Fruit fly (Drosophila melanogaster) whole organism, embryonic: Measurements from ENCODE around the gene Upf1.

Experiments
- CG10959 ChIP-seq: fragments of 200-800 bp; sonication (Bioruptor generic); IDR thresholded peaks from 2 replicates; pipeline ENCODE4 v1.3.6; 2022; ENCODE audit warnings: missing biosample characterization, missing genetic modification characterization
- CG11560 ChIP-seq: fragments of 200-800 bp; sonication (Bioruptor generic); IDR thresholded peaks from 3 replicates; pipeline ENCODE4 v1.3.6; 2022; ENCODE audit warnings: missing biosample characterization, missing genetic modification characterization
- CG11695 ChIP-seq: fragments of 200-800 bp; sonication (Bioruptor generic); IDR thresholded peaks from 3 replicates; pipeline ENCODE4 v1.3.6; 2022; ENCODE audit warnings: missing biosample characterization, missing genetic modification characterization
- CG12071 ChIP-seq: fragments of 200-800 bp; sonication (Bioruptor generic); optimal IDR thresholded peaks from 3 replicates; lab custom pipeline; 2018; ENCODE audit warnings: missing biosample characterization, mild to moderate bottlenecking, missing genetic modification characterization
- CG12942 ChIP-seq: fragments of 200-800 bp; sonication (Bioruptor generic); optimal IDR thresholded peaks from 3 replicates; lab custom pipeline; 2016; ENCODE audit warnings: missing biosample characterization, missing genetic modification characterization
- CG14710 ChIP-seq: fragments of 200-800 bp; sonication (Bioruptor generic); optimal IDR thresholded peaks from 3 replicates; lab custom pipeline; 2019; ENCODE audit warnings: missing biosample characterization, mild to moderate bottlenecking, missing genetic modification characterization, moderate library complexity
- CG1647 ChIP-seq: fragments of 200-800 bp; sonication (Bioruptor generic); optimal IDR thresholded peaks from 3 replicates; lab custom pipeline; 2016; ENCODE audit warnings: missing biosample characterization, missing genetic modification characterization
- CG16863 ChIP-seq: fragments of 200-800 bp; sonication (Bioruptor generic); optimal IDR thresholded peaks from 3 replicates; lab custom pipeline; 2016; ENCODE audit warnings: missing biosample characterization, missing genetic modification characterization
- CG17361 ChIP-seq: fragments of 200-800 bp; sonication (Bioruptor generic); IDR thresholded peaks from 3 replicates; pipeline ENCODE4 v1.3.6; 2022; ENCODE audit warnings: missing biosample characterization, missing genetic modification characterization
- CG30431 ChIP-seq: fragments of 200-800 bp; sonication (Bioruptor generic); optimal IDR thresholded peaks from 2 replicates; lab custom pipeline; 2017; ENCODE audit warnings: missing biosample characterization, missing genetic modification characterization
- CG31441 ChIP-seq: fragments of 200-800 bp; sonication (Bioruptor generic); IDR thresholded peaks from 2 replicates; pipeline ENCODE4 v1.3.6; 2022; ENCODE audit warnings: missing biosample characterization, missing genetic modification characterization
- CG4854 ChIP-seq: fragments of 200-800 bp; sonication (Bioruptor generic); optimal IDR thresholded peaks from 2 replicates; lab custom pipeline; 2016; ENCODE audit warnings: missing biosample characterization, missing genetic modification characterization, inconsistent platforms
- CG5180 ChIP-seq: fragments of 200-800 bp; sonication (Bioruptor generic); optimal IDR thresholded peaks from 3 replicates; lab custom pipeline; 2017; ENCODE audit warnings: missing biosample characterization, missing genetic modification characterization, mild to moderate bottlenecking, moderate library complexity, missing genetic modification reagents
- CG7556 ChIP-seq: fragments of 200-800 bp; sonication (Bioruptor generic); optimal IDR thresholded peaks from 2 replicates; lab custom pipeline; 2017; ENCODE audit warnings: missing biosample characterization, mild to moderate bottlenecking, missing genetic modification characterization
- CG7786 ChIP-seq: fragments of 200-800 bp; sonication (Bioruptor generic); optimal IDR thresholded peaks from 2 replicates; lab custom pipeline; 2016; ENCODE audit warnings: missing biosample characterization, missing genetic modification characterization
- CG7839 ChIP-seq: fragments of 200-800 bp; sonication (Bioruptor generic); optimal IDR thresholded peaks from 3 replicates; lab custom pipeline; 2018; ENCODE audit warnings: missing biosample characterization, mild to moderate bottlenecking, missing genetic modification characterization, moderate library complexity
- CG8281 ChIP-seq: fragments of 200-800 bp; sonication (Bioruptor generic); optimal IDR thresholded peaks from 2 replicates; lab custom pipeline; 2018; ENCODE audit warnings: missing biosample characterization, mild to moderate bottlenecking, missing genetic modification characterization, moderate library complexity
- CG8290 ChIP-seq, 3 experiments: fragments of 200-800 bp; sonication (Bioruptor generic); optimal IDR thresholded peaks; 2 replicates each; lab custom pipeline; 2016 to 2019; ENCODE audit warnings: missing biosample characterization in 3 of 3, missing genetic modification characterization in 3 of 3, mild to moderate bottlenecking in 2 of 3, moderate library complexity in 1 of 3
- CkIIα-i1 ChIP-seq: fragments of 200-800 bp; sonication (Bioruptor generic); IDR thresholded peaks from 2 replicates; pipeline ENCODE4 v1.3.6; 2022; ENCODE audit warnings: missing biosample characterization, missing genetic modification characterization
- Dad ChIP-seq: fragments of 200-800 bp; sonication (Bioruptor generic); optimal IDR thresholded peaks from 3 replicates; lab custom pipeline; 2016; ENCODE audit warnings: missing biosample characterization, missing genetic modification characterization
- Dip2 ChIP-seq: fragments of 200-800 bp; sonication (Bioruptor generic); IDR thresholded peaks from 2 replicates; pipeline ENCODE4 v1.3.6; 2022; ENCODE audit warnings: missing biosample characterization, missing genetic modification characterization
- Eip74EF ChIP-seq, 2 experiments: fragments of 200-800 bp in 1 of 2; fragments of >200 bp in 1 of 2; sonication (Bioruptor generic) in 1 of 2; optimal IDR thresholded peaks; 2 replicates each; lab custom pipeline; 2017 to 2019; ENCODE audit warnings: missing biosample characterization in 2 of 2, missing genetic modification characterization in 2 of 2, mild to moderate bottlenecking in 1 of 2, moderate library complexity in 1 of 2
- Ets97D ChIP-seq: fragments of 200-800 bp; sonication (Bioruptor generic); optimal IDR thresholded peaks from 3 replicates; lab custom pipeline; 2016; ENCODE audit warnings: missing biosample characterization, missing genetic modification characterization
- Neu2 ChIP-seq: fragments of 200-800 bp; sonication (Bioruptor generic); optimal IDR thresholded peaks from 3 replicates; lab custom pipeline; 2016; ENCODE audit warnings: missing biosample characterization, missing genetic modification characterization, borderline replicate concordance
- Poxn ChIP-seq: fragments of 200-800 bp; sonication (Bioruptor generic); IDR thresholded peaks from 2 replicates; pipeline ENCODE4 v1.3.6; 2022; ENCODE audit warnings: missing biosample characterization, missing genetic modification characterization
- Rx ChIP-seq: fragments of 200-800 bp; sonication (Bioruptor generic); IDR thresholded peaks from 2 replicates; pipeline ENCODE4 v1.3.6; 2022; ENCODE audit warnings: missing biosample characterization, missing genetic modification characterization
- Sry-β ChIP-seq: fragments of 200-800 bp; sonication (Bioruptor generic); optimal IDR thresholded peaks from 2 replicates; lab custom pipeline; 2018; ENCODE audit warnings: missing biosample characterization, mild to moderate bottlenecking, missing genetic modification characterization, moderate library complexity
- Tbp ChIP-seq: fragments of >200 bp; optimal IDR thresholded peaks from 2 replicates; lab custom pipeline; 2018; ENCODE audit warnings: missing biosample characterization, missing genetic modification characterization
- ab ChIP-seq: fragments of 200-800 bp; sonication (Bioruptor generic); optimal IDR thresholded peaks from 2 replicates; lab custom pipeline; 2016; ENCODE audit warnings: missing biosample characterization, missing genetic modification characterization
- aop ChIP-seq: fragments of 200-800 bp; sonication (Bioruptor generic); IDR thresholded peaks from 2 replicates; pipeline ENCODE4 v1.3.6; 2022; ENCODE audit warnings: missing biosample characterization, missing genetic modification characterization
- ase ChIP-seq: fragments of 200-800 bp; sonication (Bioruptor generic); IDR thresholded peaks from 3 replicates; pipeline ENCODE4 v1.3.6; 2022; ENCODE audit warnings: missing biosample characterization, missing genetic modification characterization
- btn ChIP-seq: fragments of 200-800 bp; sonication (Bioruptor generic); optimal IDR thresholded peaks from 2 replicates; lab custom pipeline; 2016; ENCODE audit warnings: missing biosample characterization, missing genetic modification characterization
- dan ChIP-seq: fragments of 200-800 bp; sonication (Bioruptor generic); IDR thresholded peaks from 2 replicates; pipeline ENCODE4 v1.3.6; 2022; ENCODE audit warnings: missing biosample characterization, missing genetic modification characterization
- dimm ChIP-seq: fragments of 200-800 bp; sonication (Bioruptor generic); IDR thresholded peaks from 2 replicates; pipeline ENCODE4 v1.3.6; 2022; ENCODE audit warnings: missing biosample characterization, missing genetic modification characterization
- fd102C ChIP-seq: fragments of 200-800 bp; sonication (Bioruptor generic); optimal IDR thresholded peaks from 2 replicates; lab custom pipeline; 2018; ENCODE audit warnings: missing biosample characterization, mild to moderate bottlenecking, missing genetic modification characterization, moderate library complexity
- fru ChIP-seq: fragments of >200 bp; optimal IDR thresholded peaks from 2 replicates; lab custom pipeline; 2017
- gcm ChIP-seq: fragments of 200-800 bp; sonication (Bioruptor generic); optimal IDR thresholded peaks from 2 replicates; lab custom pipeline; 2019; ENCODE audit warnings: missing biosample characterization, mild to moderate bottlenecking, missing genetic modification characterization, moderate library complexity
- hbn ChIP-seq: fragments of 200-800 bp; sonication (Bioruptor generic); IDR thresholded peaks from 2 replicates; pipeline ENCODE4 v1.3.6; 2022; ENCODE audit warnings: missing biosample characterization, missing genetic modification characterization; ENCODE audit not compliant: partially characterized antibody
- insv ChIP-seq, 2 experiments: fragments of 200-800 bp; sonication (Bioruptor generic); optimal IDR thresholded peaks; 3 replicates each; lab custom pipeline; 2016 to 2018; ENCODE audit warnings: missing biosample characterization in 2 of 2, missing genetic modification characterization in 2 of 2
- mam ChIP-seq: fragments of 200-800 bp; sonication (Bioruptor generic); optimal IDR thresholded peaks from 3 replicates; lab custom pipeline; 2016; ENCODE audit warnings: missing biosample characterization, missing genetic modification characterization
- nau ChIP-seq: fragments of 200-800 bp; sonication (Bioruptor generic); optimal IDR thresholded peaks from 3 replicates; lab custom pipeline; 2017; ENCODE audit warnings: missing biosample characterization, mild to moderate bottlenecking, missing genetic modification characterization, missing genetic modification reagents
- repo ChIP-seq: fragments of 200-800 bp; sonication (Bioruptor generic); optimal IDR thresholded peaks from 2 replicates; lab custom pipeline; 2016; ENCODE audit warnings: missing biosample characterization, missing genetic modification characterization
- rib ChIP-seq: fragments of 200-800 bp; sonication (Bioruptor generic); IDR thresholded peaks from 2 replicates; pipeline ENCODE4 v1.3.6; 2022; ENCODE audit warnings: missing biosample characterization, missing genetic modification characterization
- schlank ChIP-seq: fragments of 200-800 bp; sonication (Bioruptor generic); optimal IDR thresholded peaks from 2 replicates; lab custom pipeline; 2018; ENCODE audit warnings: missing biosample characterization, mild to moderate bottlenecking, missing genetic modification characterization
- sd ChIP-seq: fragments of 200-800 bp; sonication (Bioruptor generic); optimal IDR thresholded peaks from 3 replicates; lab custom pipeline; 2018; ENCODE audit warnings: missing biosample characterization, mild to moderate bottlenecking, missing genetic modification characterization, moderate library complexity
- sens-2 ChIP-seq: fragments of 200-800 bp; sonication (Bioruptor generic); IDR thresholded peaks from 2 replicates; pipeline ENCODE4 v1.3.6; 2022; ENCODE audit warnings: missing biosample characterization, missing genetic modification characterization
- slbo ChIP-seq: fragments of 200-800 bp; sonication (Bioruptor generic); IDR thresholded peaks from 2 replicates; pipeline ENCODE4 v1.3.6; 2022; ENCODE audit warnings: missing biosample characterization, missing genetic modification characterization
- so ChIP-seq: fragments of 200-800 bp; sonication (Bioruptor generic); IDR thresholded peaks from 3 replicates; pipeline ENCODE4 v1.3.6; 2022; ENCODE audit warnings: missing biosample characterization, missing genetic modification characterization
- ssp ChIP-seq: fragments of 200-800 bp; sonication (Bioruptor generic); IDR thresholded peaks from 2 replicates; pipeline ENCODE4 v1.3.6; 2022; ENCODE audit warnings: missing biosample characterization, missing genetic modification characterization
- tup ChIP-seq: fragments of 200-800 bp; sonication (Bioruptor generic); optimal IDR thresholded peaks from 2 replicates; lab custom pipeline; 2016; ENCODE audit warnings: missing biosample characterization, mild to moderate bottlenecking, missing genetic modification characterization, moderate library complexity
- vvl ChIP-seq: fragments of 200-800 bp; sonication (Bioruptor generic); IDR thresholded peaks from 2 replicates; pipeline ENCODE4 v1.3.6; 2022; ENCODE audit warnings: missing biosample characterization, missing genetic modification characterization
- z ChIP-seq: fragments of 200-800 bp; sonication (Bioruptor generic); IDR thresholded peaks from 3 replicates; pipeline ENCODE4 v1.3.6; 2022; ENCODE audit warnings: missing biosample characterization, missing genetic modification characterization
- zfh2 ChIP-seq: fragments of 200-800 bp; sonication (Bioruptor generic); optimal IDR thresholded peaks from 2 replicates; lab custom pipeline; 2016; ENCODE audit warnings: missing biosample characterization, missing genetic modification characterization

Upf1 gene

dm6 chrX:11868866-11869265 lies 36.3 kb downstream of the Upf1 start, which contains the start of the genes Nrd1 and CG1847 (continued):
- TF ChIP-seq Poxn (GFP tag; lab: Robert Waterston, UW) (no peak), dan (GFP tag; lab: Robert Waterston, UW) (no peak), CG12071 (GFP tag; lab: Kevin White, UChicago) (no peak), gcm (GFP tag; lab: Kevin White, UChicago) (no peak), fd102C (no peak), z (GFP tag; lab: Robert Waterston, UW) (no peak), schlank (tag; lab: Kevin White, UChicago) (no peak), CG8281 (no peak), zfh2 (no peak), Sry-β (GFP tag; lab: Kevin White, UChicago) (no peak), btn (GFP tag; lab: Kevin White, UChicago) (no peak), vvl (GFP tag; lab: Robert Waterston, UW) (no peak), dimm (GFP tag; lab: Robert Waterston, UW) (no peak), sd (tag; lab: Kevin White, UChicago) (no peak), CG11695 (GFP tag; lab: Robert Waterston, UW) (no peak), fru (lab: Kevin White, UChicago) (no peak), CG8290 (GFP tag; optimal IDR thresholded peaks at IDR 0.05; lab: Kevin White, UChicago) (peak; percentile 10), CG8290 (tag; optimal IDR thresholded peaks at IDR 0.05; lab: Kevin White, UChicago) (no peak), CG12942 (no peak), so (no peak), insv (GFP tag; optimal IDR thresholded peaks at IDR 0.05; lab: Kevin White, UChicago) (no peak), aop (GFP tag; lab: Robert Waterston, UW) (no peak), slbo (GFP tag; lab: Robert Waterston, UW) (no peak), hbn (GFP tag; lab: Robert Waterston, UW) (peak; percentile 68), sens-2 (GFP tag; lab: Robert Waterston, UW) (no peak), CG1647 (GFP tag; lab: Kevin White, UChicago) (no peak), Dip2 (GFP tag; lab: Robert Waterston, UW) (no peak), CG16863 (no peak), CG17361 (GFP tag; lab: Robert Waterston, UW) (no peak), CG4854 (GFP tag; lab: Kevin White, UChicago) (no peak), nau (GFP tag; lab: Kevin White, UChicago) (no peak), ab (no peak), CG10959 (GFP tag; lab: Robert Waterston, UW) (no peak), CG31441 (GFP tag; lab: Robert Waterston, UW) (no peak), ssp (0 out of 2 replicates have a peak, but pooled peaks have one; percentile 20), rib (GFP tag; lab: Robert Waterston, UW) (no peak), Neu2 (GFP tag; lab: Kevin White, UChicago) (no peak), CG30431 (GFP tag; lab: Kevin White, UChicago) (no peak), Ets97D (peak; percentile 17), CG5180 (GFP tag; lab: Kevin White, UChicago) (no peak), Tbp (GFP tag; lab: Kevin White, UChicago) (no peak), repo (no peak), Rx (GFP tag; lab: Robert Waterston, UW) (no peak), Eip74EF (GFP tag; optimal IDR thresholded peaks at IDR 0.05; lab: Kevin White, UChicago) (no peak), Dad (GFP tag; lab: Kevin White, UChicago) (no peak), CG14710 (tag; lab: Kevin White, UChicago) (peak; percentile 30), CG7556 (no peak), tup (GFP tag; lab: Kevin White, UChicago) (no peak), CkIIα-i1 (GFP tag; lab: Robert Waterston, UW) (no peak), ase (GFP tag; lab: Robert Waterston, UW) (no peak), CG7786 (GFP tag; lab: Kevin White, UChicago) (no peak), CG7839 (no peak), CG11560 (tag; lab: Robert Waterston, UW) (no peak), mam (GFP tag; lab: Kevin White, UChicago) (no peak)
